Worm (Caenorhabditis elegans) whole organism, young adult: ENCODE measurements around the gene D1054.1.
A peak's percentile ranks its signal among the peaks of the same experiment; 100 is the strongest.

Experiments
- B0019.2 ChIP-seq: fragments of 200-800 bp; sonication (Bioruptor generic); conservative IDR thresholded peaks from 2 replicates; pipeline ENCODE4 v1.3.6; 2022; ENCODE audit warnings: missing genetic modification reagents, missing genetic modification characterization, missing compliant biosample characterization
- F22D6.2 ChIP-seq: sonication (generic microtip); optimal IDR thresholded peaks from 2 replicates; lab custom pipeline; 2016; ENCODE audit warnings: mild to moderate bottlenecking, missing genetic modification characterization, missing compliant biosample characterization
- F57A8.1 ChIP-seq: fragments of 200-800 bp; sonication (Bioruptor generic); optimal IDR thresholded peaks from 2 replicates; lab custom pipeline; 2018; ENCODE audit warnings: mild to moderate bottlenecking, missing genetic modification characterization, moderate library complexity, missing compliant biosample characterization
- K12H6.12 ChIP-seq: fragments of 200-800 bp; sonication (Bioruptor generic); optimal IDR thresholded peaks from 2 replicates; lab custom pipeline; 2018; ENCODE audit warnings: mild to moderate bottlenecking, missing genetic modification characterization, missing compliant biosample characterization
- Y53G8AR.9 ChIP-seq: fragments of 200-800 bp; sonication (Bioruptor generic); conservative IDR thresholded peaks from 2 replicates; pipeline ENCODE4 v1.3.6; 2022; ENCODE audit warnings: missing genetic modification reagents, missing genetic modification characterization, missing compliant biosample characterization
- Y56A3A.18 ChIP-seq: fragments of 200-800 bp; sonication (Bioruptor generic); IDR thresholded peaks from 2 replicates; pipeline ENCODE4 v1.3.6; 2022; ENCODE audit warnings: missing genetic modification reagents, missing genetic modification characterization, missing compliant biosample characterization
- Y79H2A.3 ChIP-seq: fragments of 200-800 bp; sonication (Bioruptor generic); conservative IDR thresholded peaks from 2 replicates; pipeline ENCODE4 v1.3.6; 2022; ENCODE audit warnings: missing genetic modification reagents, missing genetic modification characterization, missing compliant biosample characterization
- Y95B8A.8 ChIP-seq: fragments of 200-800 bp; sonication (Bioruptor generic); IDR thresholded peaks from 2 replicates; pipeline ENCODE4 v1.3.6; 2022; ENCODE audit warnings: missing genetic modification reagents, missing genetic modification characterization, missing compliant biosample characterization
- ama-1 ChIP-seq, 3 experiments: fragments of 150-350 bp in 1 of 3; sonication (generic microtip) in 2 of 3; optimal IDR thresholded peaks; 2 replicates each; lab custom pipeline; 2014 to 2018; ENCODE audit warnings: missing biosample characterization in 2 of 3, missing genetic modification characterization in 2 of 3, missing genetic modification reagents in 2 of 3
- atf-7 ChIP-seq: sonication (generic microtip); optimal IDR thresholded peaks from 2 replicates; lab custom pipeline; 2017; ENCODE audit warnings: mild to moderate bottlenecking, missing genetic modification characterization, missing compliant biosample characterization
- attf-6 ChIP-seq: fragments of 200-800 bp; sonication (Bioruptor generic); IDR thresholded peaks from 2 replicates; pipeline ENCODE4 v1.3.6; 2022; ENCODE audit warnings: missing genetic modification reagents, missing genetic modification characterization, missing compliant biosample characterization
- bed-2 ChIP-seq: fragments of 200-800 bp; sonication (Bioruptor generic); IDR thresholded peaks from 2 replicates; pipeline ENCODE4 v1.3.6; 2022; ENCODE audit warnings: missing genetic modification reagents, missing genetic modification characterization, missing compliant biosample characterization
- ceh-27 ChIP-seq: fragments of 200-800 bp; sonication (Bioruptor generic); optimal IDR thresholded peaks from 2 replicates; lab custom pipeline; 2018; ENCODE audit warnings: mild to moderate bottlenecking, missing genetic modification characterization, moderate library complexity, missing compliant biosample characterization
- ceh-91 ChIP-seq: fragments of 200-800 bp; sonication (Bioruptor generic); IDR thresholded peaks from 2 replicates; pipeline ENCODE4 v1.3.6; 2022; ENCODE audit warnings: missing genetic modification reagents, missing genetic modification characterization, missing compliant biosample characterization
- die-1 ChIP-seq: sonication (generic microtip); optimal IDR thresholded peaks from 2 replicates; lab custom pipeline; 2016; ENCODE audit warnings: missing genotype, mild to moderate bottlenecking, missing genetic modification characterization, missing compliant biosample characterization
- dpff-1 ChIP-seq: sonication (generic microtip); optimal IDR thresholded peaks from 2 replicates; lab custom pipeline; 2017; ENCODE audit warnings: mild to moderate bottlenecking, missing genetic modification characterization, missing compliant biosample characterization
- efl-1 ChIP-seq: fragments of 150-350 bp; optimal IDR thresholded peaks from 2 replicates; lab custom pipeline; 2014; ENCODE audit warnings: missing biosample characterization, missing genetic modification reagents, missing genetic modification characterization
- egl-18 ChIP-seq: fragments of 200-800 bp; sonication (Bioruptor generic); IDR thresholded peaks from 2 replicates; pipeline ENCODE4 v1.3.6; 2022; ENCODE audit warnings: missing genetic modification reagents, missing genetic modification characterization, missing compliant biosample characterization
- fkh-3 ChIP-seq: sonication (generic microtip); optimal IDR thresholded peaks from 2 replicates; lab custom pipeline; 2016; ENCODE audit warnings: mild to moderate bottlenecking, missing genetic modification characterization, missing compliant biosample characterization
- hlh-26 ChIP-seq: fragments of 200-800 bp; sonication (Bioruptor generic); conservative IDR thresholded peaks from 2 replicates; pipeline ENCODE4 v1.3.6; 2022; ENCODE audit warnings: missing genetic modification reagents, missing genetic modification characterization, missing compliant biosample characterization
- hrde-1 ChIP-seq: sonication (generic microtip); optimal IDR thresholded peaks from 2 replicates; lab custom pipeline; 2016; ENCODE audit warnings: missing genetic modification characterization, mild to moderate bottlenecking, missing compliant biosample characterization, moderate library complexity, missing genotype, missing genetic modification reagents, borderline replicate concordance
- let-607 ChIP-seq, 2 experiments: fragments of 200-800 bp in 1 of 2; sonication (Bioruptor generic) in 1 of 2; sonication (generic microtip) in 1 of 2; optimal IDR thresholded peaks; 2 replicates each; lab custom pipeline; 2016 to 2018; ENCODE audit warnings: mild to moderate bottlenecking in 2 of 2, missing compliant biosample characterization in 2 of 2, missing genetic modification characterization in 2 of 2, moderate library complexity in 2 of 2, missing genotype in 1 of 2
- lin-54 ChIP-seq: fragments of 200-800 bp; sonication (Bioruptor generic); optimal IDR thresholded peaks from 2 replicates; lab custom pipeline; 2018; ENCODE audit warnings: mild to moderate bottlenecking, missing genetic modification characterization, missing compliant biosample characterization
- lir-1 ChIP-seq: fragments of 200-800 bp; sonication (Bioruptor generic); conservative IDR thresholded peaks from 2 replicates; pipeline ENCODE4 v1.3.6; 2022; ENCODE audit warnings: missing genetic modification reagents, missing genetic modification characterization, missing compliant biosample characterization
- lsy-27 ChIP-seq: sonication (generic microtip); optimal IDR thresholded peaks from 2 replicates; lab custom pipeline; 2017; ENCODE audit warnings: missing genetic modification characterization, mild to moderate bottlenecking, missing compliant biosample characterization, antibody characterized with exemption, missing genotype, borderline replicate concordance; ENCODE audit not compliant: insufficient read depth
- madf-6 ChIP-seq: fragments of 200-800 bp; sonication (Bioruptor generic); IDR thresholded peaks from 2 replicates; pipeline ENCODE4 v1.3.6; 2022; ENCODE audit warnings: missing genetic modification reagents, missing genetic modification characterization, missing compliant biosample characterization
- madf-8 ChIP-seq: fragments of 200-800 bp; sonication (Bioruptor generic); conservative IDR thresholded peaks from 2 replicates; pipeline ENCODE4 v1.3.6; 2022; ENCODE audit warnings: missing genetic modification reagents, missing genetic modification characterization, missing compliant biosample characterization
- mel-28 ChIP-seq: sonication (generic microtip); optimal IDR thresholded peaks from 2 replicates; lab custom pipeline; 2016; ENCODE audit warnings: borderline replicate concordance, mild to moderate bottlenecking, missing genetic modification characterization, missing compliant biosample characterization
- mes-4 ChIP-seq: sonication (generic microtip); optimal IDR thresholded peaks from 2 replicates; lab custom pipeline; 2016; ENCODE audit warnings: missing genotype, missing genetic modification characterization, missing compliant biosample characterization
- nhr-120 ChIP-seq: fragments of 200-800 bp; sonication (Bioruptor generic); IDR thresholded peaks from 2 replicates; pipeline ENCODE4 v1.3.6; 2022; ENCODE audit warnings: missing genetic modification characterization, missing compliant biosample characterization
- nhr-80 ChIP-seq: sonication (generic microtip); optimal IDR thresholded peaks from 2 replicates; lab custom pipeline; 2016; ENCODE audit warnings: missing genetic modification characterization, missing compliant biosample characterization
- nhr-90 ChIP-seq: sonication (generic microtip); optimal IDR thresholded peaks from 2 replicates; lab custom pipeline; 2016; ENCODE audit warnings: missing genotype, mild to moderate bottlenecking, missing genetic modification characterization, missing compliant biosample characterization
- pbrm-1 ChIP-seq: fragments of 200-800 bp; sonication (Bioruptor generic); IDR thresholded peaks from 2 replicates; pipeline ENCODE4 v1.3.6; 2022; ENCODE audit warnings: missing genetic modification reagents, missing genetic modification characterization, missing compliant biosample characterization
- rcor-1 ChIP-seq: fragments of 200-800 bp; sonication (Bioruptor generic); IDR thresholded peaks from 2 replicates; pipeline ENCODE4 v1.3.6; 2022; ENCODE audit warnings: missing genetic modification reagents, missing genetic modification characterization, missing compliant biosample characterization
- rec-8 ChIP-seq, 2 experiments: sonication (generic microtip); optimal IDR thresholded peaks; 2 replicates each; lab custom pipeline; 2016; ENCODE audit warnings: mild to moderate bottlenecking in 2 of 2, missing genetic modification characterization in 2 of 2, missing genetic modification reagents in 2 of 2, missing genotype in 2 of 2, missing biosample characterization in 1 of 2, missing compliant biosample characterization in 1 of 2, moderate library complexity in 1 of 2
- snpc-1.1 ChIP-seq: sonication (generic microtip); optimal IDR thresholded peaks from 2 replicates; lab custom pipeline; 2017; ENCODE audit warnings: missing genetic modification characterization, mild to moderate bottlenecking, missing compliant biosample characterization, antibody characterized with exemption, moderate library complexity, missing genotype, missing genetic modification reagents; ENCODE audit not compliant: insufficient read depth
- snpc-4 ChIP-seq, 5 experiments: fragments of 150-350 bp in 1 of 5; sonication (generic microtip) in 4 of 5; optimal IDR thresholded peaks; 2 replicates each; lab custom pipeline; 2014 to 2018; ENCODE audit warnings: missing genetic modification characterization in 5 of 5, missing biosample characterization in 3 of 5, antibody characterized with exemption in 2 of 5, mild to moderate bottlenecking in 2 of 5, missing compliant biosample characterization in 2 of 5, missing genotype in 2 of 5, moderate library complexity in 2 of 5, missing genetic modification reagents in 1 of 5
- tlf-1 ChIP-seq: fragments of 200-800 bp; sonication (Bioruptor generic); optimal IDR thresholded peaks from 2 replicates; lab custom pipeline; 2018; ENCODE audit warnings: mild to moderate bottlenecking, missing genetic modification characterization, missing compliant biosample characterization
- unc-130 ChIP-seq: sonication (generic microtip); optimal IDR thresholded peaks from 2 replicates; lab custom pipeline; 2016; ENCODE audit warnings: missing genetic modification reagents, missing genetic modification characterization, missing compliant biosample characterization
- zfh-2 ChIP-seq: fragments of 200-800 bp; sonication (Bioruptor generic); conservative IDR thresholded peaks from 2 replicates; pipeline ENCODE4 v1.3.6; 2022; ENCODE audit warnings: missing genetic modification reagents, missing genetic modification characterization, missing compliant biosample characterization
- ztf-18 ChIP-seq: sonication (generic microtip); optimal IDR thresholded peaks from 2 replicates; lab custom pipeline; 2016; ENCODE audit warnings: missing genotype, mild to moderate bottlenecking, missing genetic modification characterization, missing compliant biosample characterization
- ztf-22 ChIP-seq: fragments of 200-800 bp; sonication (Bioruptor generic); optimal IDR thresholded peaks from 2 replicates; lab custom pipeline; 2018; ENCODE audit warnings: mild to moderate bottlenecking, missing genetic modification characterization, moderate library complexity, missing compliant biosample characterization
- ztf-25 ChIP-seq: fragments of 200-800 bp; sonication (Bioruptor generic); IDR thresholded peaks from 2 replicates; pipeline ENCODE4 v1.3.6; 2022; ENCODE audit warnings: missing genetic modification reagents, missing genetic modification characterization, missing compliant biosample characterization
- ztf-26 ChIP-seq: sonication (generic microtip); optimal IDR thresholded peaks from 2 replicates; lab custom pipeline; 2017; ENCODE audit warnings: missing genetic modification characterization, missing compliant biosample characterization
- ztf-6 ChIP-seq: fragments of 200-800 bp; sonication (Bioruptor generic); IDR thresholded peaks from 2 replicates; pipeline ENCODE4 v1.3.6; 2022; ENCODE audit warnings: missing genetic modification reagents, missing genetic modification characterization, missing compliant biosample characterization

D1054.1 gene

ce11 chrV:10813425-10814156, 43.6 kb upstream of the D1054.1 start, which contains the start of the genes C29A12.1 and lig-1 (continued):
- TF ChIP-seq B0019.2 (GFP tag; lab: Robert Waterston, UW) (no peak; the same call in 1 of the 2 replicates), snpc-4 (GFP tag; optimal IDR thresholded peaks at IDR 0.05; lab: Kevin White, UChicago) (no peak), snpc-4 (tag; optimal IDR thresholded peaks at IDR 0.05; lab: Kevin White, UChicago) (no peak), ceh-27 (GFP tag; lab: Kevin White, UChicago) (no peak), efl-1 (peak; percentile 70), rec-8 (tag; optimal IDR thresholded peaks at IDR 0.05; lab: Kevin White, UChicago) (no peak), snpc-1.1 (no peak), rcor-1 (GFP tag; lab: Robert Waterston, UW) (peak; percentile 45; the same call in 1 of the 2 replicates), ztf-6 (GFP tag; lab: Robert Waterston, UW) (no peak), die-1 (tag; lab: Kevin White, UChicago) (no peak), madf-6 (peak; percentile 83), nhr-80 (tag; lab: Kevin White, UChicago) (no peak), ztf-25 (GFP tag; lab: Robert Waterston, UW) (no peak), lin-54 (GFP tag; lab: Kevin White, UChicago) (peak; percentile 55), egl-18 (no peak), hrde-1 (no peak), ztf-26 (tag; lab: Kevin White, UChicago) (no peak), nhr-90 (no peak), ama-1 (optimal IDR thresholded peaks at IDR 0.05; lab: Kevin White, UChicago) (no peak), ama-1 (GFP tag; optimal IDR thresholded peaks at IDR 0.05; lab: Kevin White, UChicago) (no peak), let-607 (tag; optimal IDR thresholded peaks at IDR 0.05; lab: Kevin White, UChicago) (no peak), nhr-120 (GFP tag; lab: Robert Waterston, UW) (no peak), Y95B8A.8 (GFP tag; lab: Robert Waterston, UW) (0 out of 2 replicates have a peak, but pooled peaks have one; percentile 8), fkh-3 (tag; lab: Kevin White, UChicago) (no peak), atf-7 (no peak), Y53G8AR.9 (GFP tag; lab: Robert Waterston, UW) (no peak), mel-28 (tag; lab: Kevin White, UChicago) (no peak), lir-1 (GFP tag; lab: Robert Waterston, UW) (no peak), dpff-1 (no peak), F22D6.2 (no peak), Y56A3A.18 (GFP tag; lab: Robert Waterston, UW) (no peak), bed-2 (no peak), pbrm-1 (GFP tag; lab: Robert Waterston, UW) (peak; percentile 30; the same call in 1 of the 2 replicates), madf-8 (GFP tag; lab: Robert Waterston, UW) (peak; percentile 65), unc-130 (GFP tag; lab: Kevin White, UChicago) (no peak), ztf-22 (no peak), K12H6.12 (no peak), hlh-26 (GFP tag; lab: Robert Waterston, UW) (no peak), attf-6 (GFP tag; lab: Robert Waterston, UW) (no peak), Y79H2A.3 (no peak), tlf-1 (GFP tag; lab: Kevin White, UChicago) (peak; percentile 41), F57A8.1 (GFP tag; lab: Kevin White, UChicago) (no peak), lsy-27 (tag; lab: Kevin White, UChicago) (no peak), ztf-18 (peak; percentile 26), mes-4 (tag; lab: Kevin White, UChicago) (no peak), zfh-2 (GFP tag; lab: Robert Waterston, UW) (no peak), ceh-91 (GFP tag; lab: Robert Waterston, UW) (peak; percentile 86)
